Fruit fly (Drosophila melanogaster): Measurements from ENCODE around the gene CG10301.

- TF ChIP-seq Eip75B (GFP tag; optimal IDR thresholded peaks at IDR 0.05) (peak; percentile 59), CG6163 (GFP tag; IDR thresholded peaks at IDR 0.05) (peak; percentile 40; the same call in 1 of the 3 replicates), CG6854 (GFP tag; optimal IDR thresholded peaks at IDR 0.05) (peak; percentile 70), CG6792 (GFP tag; optimal IDR thresholded peaks at IDR 0.05) (no peak), Lpt (GFP tag; optimal IDR thresholded peaks at IDR 0.05) (peak; percentile 26), CG11762 (GFP tag; optimal IDR thresholded peaks at IDR 0.05; ENCODE audit: insufficient read depth) (no peak), fkh (GFP tag; optimal IDR thresholded peaks at IDR 0.05) (peak; percentile 16), pdm3 (GFP tag; optimal IDR thresholded peaks at IDR 0.05) (no peak), spab (GFP tag; optimal IDR thresholded peaks at IDR 0.05) (peak; percentile 15), CG8319 (GFP tag; optimal IDR thresholded peaks at IDR 0.05) (no peak)
These were observed 19.9 kb downstream of the CG10301 start for dm6 chr3R:23729632-23730471.

Data from whole organism, prepupa.